Fruit fly (Drosophila melanogaster) whole organism, pupa: ENCODE measurements around the gene CG31287.

ENCODE experiments used
- CG13204 ChIP-seq: fragments of 200-800 bp; sonication (Bioruptor generic); optimal IDR thresholded peaks from 2 replicates; lab custom pipeline; 2018; ENCODE audit warnings: missing biosample characterization, mild to moderate bottlenecking, missing genetic modification characterization, moderate library complexity
- CG17806 ChIP-seq: fragments of 200-800 bp; sonication (Bioruptor generic); optimal IDR thresholded peaks from 2 replicates; lab custom pipeline; 2018; ENCODE audit warnings: missing biosample characterization, mild to moderate bottlenecking, missing genetic modification characterization, moderate library complexity
- CG34367 ChIP-seq: fragments of 200-800 bp; sonication (Bioruptor generic); optimal IDR thresholded peaks from 2 replicates; lab custom pipeline; 2018; ENCODE audit warnings: missing biosample characterization, mild to moderate bottlenecking, missing genetic modification characterization
- Pif1A ChIP-seq: fragments of 200-800 bp; sonication (Bioruptor generic); optimal IDR thresholded peaks from 3 replicates; lab custom pipeline; 2016; ENCODE audit warnings: missing biosample characterization, missing genetic modification characterization
- Pif1B ChIP-seq: fragments of 200-800 bp; sonication (Bioruptor generic); optimal IDR thresholded peaks from 3 replicates; lab custom pipeline; 2016; ENCODE audit warnings: missing biosample characterization, missing genetic modification characterization

- TF ChIP-seq CG34367 (tag; lab: Kevin White, UChicago) (peak; percentile 46), Pif1A (GFP tag; lab: Kevin White, UChicago) (peak; percentile 26), Pif1B (no peak), CG17806 (tag; lab: Kevin White, UChicago) (peak; percentile 52), CG13204 (peak; percentile 85)
Observed at dm6 chr3R:16210808-16211578, 7.8 kb downstream of the CG31287 start.
